Fruit fly (Drosophila melanogaster): Measurements from ENCODE around the gene REPTOR.

The REPTOR gene

dm6 chr3R:24595330-24596114 lies 12.9 kb upstream of the REPTOR start (continued):
- TF ChIP-seq CG17359 (tag; optimal IDR thresholded peaks at IDR 0.05) (peak; percentile 37), CG32772 (GFP tag; IDR thresholded peaks at IDR 0.05) (0 out of 2 replicates have a peak, but pooled peaks have one; percentile 19), tup (GFP tag; optimal IDR thresholded peaks at IDR 0.05) (no peak), HLH3B (GFP tag; IDR thresholded peaks at IDR 0.05) (no peak), CG11247 (GFP tag; IDR thresholded peaks at IDR 0.05) (0 out of 2 replicates have a peak, but pooled peaks have one; percentile 8), danr (GFP tag; IDR thresholded peaks at IDR 0.05) (no peak), GATAe (GFP tag; conservative IDR thresholded peaks at IDR 0.05) (peak; percentile 26; the same call in 1 of the 2 replicates), NFAT (GFP tag; IDR thresholded peaks at IDR 0.05) (no peak), shn (GFP tag; optimal IDR thresholded peaks at IDR 0.05) (no peak), E2f2 (GFP tag; IDR thresholded peaks at IDR 0.05) (no peak), sug (tag; optimal IDR thresholded peaks at IDR 0.05) (peak; percentile 0), CG12744 (GFP tag; optimal IDR thresholded peaks at IDR 0.05) (no peak), exex (tag; optimal IDR thresholded peaks at IDR 0.05) (peak; percentile 43), D19A (tag; optimal IDR thresholded peaks at IDR 0.05) (no peak), Vsx1 (GFP tag; optimal IDR thresholded peaks at IDR 0.05) (no peak), CHES-1-like (GFP tag; optimal IDR thresholded peaks at IDR 0.05) (no peak), pho (GFP tag; optimal IDR thresholded peaks at IDR 0.05) (no peak), eve (GFP tag; optimal IDR thresholded peaks at IDR 0.05) (peak in 1 of 2 experiments; percentile 11)

dm6 chr3R:24593733-24594132 lies 11.1 kb upstream of the REPTOR start:
- TF ChIP-seq CTCF (GFP tag; optimal IDR thresholded peaks at IDR 0.05): no peak
- TF ChIP-seq CG10267 (tag; optimal IDR thresholded peaks at IDR 0.05): no peak
- no peak for TF ChIP-seq Ets97D (GFP tag; optimal IDR thresholded peaks at IDR 0.05)
- no peak for TF ChIP-seq Dref (GFP tag; IDR thresholded peaks at IDR 0.05)
- TF ChIP-seq CG3995 (GFP tag; optimal IDR thresholded peaks at IDR 0.05): no peak
- TF ChIP-seq sqz (GFP tag; optimal IDR thresholded peaks at IDR 0.05): peak; percentile 48
- 0 out of 4 replicates have a peak, but pooled peaks have one; percentile 66 for TF ChIP-seq chinmo (GFP tag; IDR thresholded peaks at IDR 0.05; ENCODE audit: partially characterized antibody)
- TF ChIP-seq Deaf1 (tag; optimal IDR thresholded peaks at IDR 0.05): peak; percentile 6
- TF ChIP-seq CG12769 (tag; optimal IDR thresholded peaks at IDR 0.05): peak; percentile 16
- TF ChIP-seq phol (tag; optimal IDR thresholded peaks at IDR 0.05): no peak
- TF ChIP-seq crol (GFP tag; IDR thresholded peaks at IDR 0.05): peak; percentile 51
- TF ChIP-seq CG17328 (GFP tag; IDR thresholded peaks at IDR 0.05): no peak
- 0 out of 3 replicates have a peak, but pooled peaks have one; percentile 21 for TF ChIP-seq ci (GFP tag; IDR thresholded peaks at IDR 0.05)
- TF ChIP-seq cad (GFP tag; optimal IDR thresholded peaks at IDR 0.05): no peak
- TF ChIP-seq kni (GFP tag; optimal IDR thresholded peaks at IDR 0.05): peak; percentile 53

- TF ChIP-seq z (GFP tag; IDR thresholded peaks at IDR 0.05): peak; percentile 66; the same call in 1 of the 3 replicates
- no peak for TF ChIP-seq BEAF-32 (GFP tag; optimal IDR thresholded peaks at IDR 0.05)
- TF ChIP-seq gcm (GFP tag; optimal IDR thresholded peaks at IDR 0.05): no peak
- TF ChIP-seq chif (GFP tag; optimal IDR thresholded peaks at IDR 0.05): no peak
- TF ChIP-seq cg (GFP tag; optimal IDR thresholded peaks at IDR 0.05): peak; percentile 64
- TF ChIP-seq scrt (GFP tag; optimal IDR thresholded peaks at IDR 0.05): no peak
- no peak for TF ChIP-seq ems (GFP tag; optimal IDR thresholded peaks at IDR 0.05)
- peak; percentile 30 for TF ChIP-seq Med (GFP tag)
- no peak for TF ChIP-seq CG33557 (GFP tag; optimal IDR thresholded peaks at IDR 0.05)
- TF ChIP-seq kni (GFP tag; optimal IDR thresholded peaks at IDR 0.05): peak; percentile 45
- no peak for TF ChIP-seq ham (GFP tag; IDR thresholded peaks at IDR 0.05)
- 0 out of 4 replicates have a peak, but pooled peaks have one; percentile 9 for TF ChIP-seq chinmo (GFP tag; IDR thresholded peaks at IDR 0.05; ENCODE audit: partially characterized antibody)
- TF ChIP-seq NC2α (GFP tag; optimal IDR thresholded peaks at IDR 0.05): no peak
- peak; percentile 36 for TF ChIP-seq CG12769 (tag; optimal IDR thresholded peaks at IDR 0.05)
Measured at dm6 chr3R:24590276-24590675, 7.6 kb upstream of the REPTOR start.
